In genomic region chrX:2551906-2552305, dm6 we compare ENCODE assay signal across 2 fruit fly cellular contexts.
TF ChIP-seq lines count a peak whose summit lies in the region.

Pdfr (plus strand) TSS chrX:2552206.

TF ChIP-seq in whole organism, adult, 20 proteins besides CTCF, POLR2A, EP300 and RAD21:
- TF ChIP-seq kay (GFP tag; lab: Kevin White, UChicago; ENCODE audit: borderline replicate concordance) (no peak), pad (GFP tag; optimal IDR thresholded peaks at IDR 0.05; lab: Kevin White, UChicago) (peak; percentile 73), tj (GFP tag; optimal IDR thresholded peaks at IDR 0.05; lab: Kevin White, UChicago) (no peak), Hr96 (GFP tag; optimal IDR thresholded peaks at IDR 0.05; lab: Kevin White, UChicago) (no peak), cic (GFP tag; optimal IDR thresholded peaks at IDR 0.05; lab: Kevin White, UChicago) (peak; percentile 8), ovo (GFP tag; optimal IDR thresholded peaks at IDR 0.05; lab: Kevin White, UChicago) (no peak), Clk (GFP tag; optimal IDR thresholded peaks at IDR 0.05; lab: Kevin White, UChicago) (no peak)

TF ChIP-seq in whole organism, prepupa, 60 proteins besides CTCF, POLR2A, EP300 and RAD21:
- TF ChIP-seq svp (GFP tag; lab: Kevin White, UChicago) (peak; percentile 17), CG3032 (tag; optimal IDR thresholded peaks at IDR 0.05; lab: Kevin White, UChicago) (no peak), Met (GFP tag; optimal IDR thresholded peaks at IDR 0.05; lab: Kevin White, UChicago) (no peak), CG6792 (GFP tag; optimal IDR thresholded peaks at IDR 0.05; lab: Kevin White, UChicago) (no peak), Sox15 (GFP tag; optimal IDR thresholded peaks at IDR 0.05; lab: Kevin White, UChicago) (no peak), CG1621 (tag; optimal IDR thresholded peaks at IDR 0.05; lab: Kevin White, UChicago) (no peak)
